Worm (Caenorhabditis elegans) whole organism, young adult: ENCODE measurements around the gene mct-6.

Experiments used
- B0035.1 ChIP-seq: sonication (generic microtip); optimal IDR thresholded peaks from 2 replicates; lab custom pipeline; 2016; ENCODE audit warnings: missing genetic modification characterization, mild to moderate bottlenecking, missing compliant biosample characterization, missing genotype, missing genetic modification reagents
- F22D6.2 ChIP-seq: sonication (generic microtip); optimal IDR thresholded peaks from 2 replicates; lab custom pipeline; 2016; ENCODE audit warnings: mild to moderate bottlenecking, missing genetic modification characterization, missing compliant biosample characterization
- F39B2.1 ChIP-seq: fragments of 200-800 bp; sonication (Bioruptor generic); IDR thresholded peaks from 2 replicates; pipeline ENCODE4 v1.3.6; 2022; ENCODE audit warnings: missing genetic modification reagents, missing genetic modification characterization, missing compliant biosample characterization
- K11D2.4 ChIP-seq: fragments of 200-800 bp; sonication (Bioruptor generic); IDR thresholded peaks from 2 replicates; pipeline ENCODE4 v1.3.6; 2022; ENCODE audit warnings: missing genetic modification reagents, missing genetic modification characterization, missing compliant biosample characterization
- Y95B8A.8 ChIP-seq: fragments of 200-800 bp; sonication (Bioruptor generic); IDR thresholded peaks from 2 replicates; pipeline ENCODE4 v1.3.6; 2022; ENCODE audit warnings: missing genetic modification reagents, missing genetic modification characterization, missing compliant biosample characterization
- akir-1 ChIP-seq: fragments of 200-800 bp; sonication (Bioruptor generic); optimal IDR thresholded peaks from 2 replicates; lab custom pipeline; 2018; ENCODE audit warnings: mild to moderate bottlenecking, missing genetic modification characterization, moderate library complexity, missing compliant biosample characterization
- aptf-2 ChIP-seq: fragments of 200-800 bp; sonication (Bioruptor generic); conservative IDR thresholded peaks from 2 replicates; pipeline ENCODE4 v1.3.6; 2022; ENCODE audit warnings: missing genetic modification reagents, missing genetic modification characterization, missing compliant biosample characterization
- ccch-3 ChIP-seq: fragments of 200-800 bp; sonication (Bioruptor generic); optimal IDR thresholded peaks from 2 replicates; lab custom pipeline; 2018; ENCODE audit warnings: mild to moderate bottlenecking, missing genetic modification characterization, missing compliant biosample characterization
- ceh-27 ChIP-seq: fragments of 200-800 bp; sonication (Bioruptor generic); optimal IDR thresholded peaks from 2 replicates; lab custom pipeline; 2018; ENCODE audit warnings: mild to moderate bottlenecking, missing genetic modification characterization, moderate library complexity, missing compliant biosample characterization
- ceh-58 ChIP-seq: fragments of 200-800 bp; sonication (Bioruptor generic); IDR thresholded peaks from 2 replicates; pipeline ENCODE4 v1.3.6; 2022; ENCODE audit warnings: missing genetic modification characterization, missing compliant biosample characterization
- dox-1 ChIP-seq: fragments of 200-800 bp; sonication (Bioruptor generic); IDR thresholded peaks from 2 replicates; pipeline ENCODE4 v1.3.6; 2022; ENCODE audit warnings: missing genetic modification reagents, missing genetic modification characterization, missing compliant biosample characterization
- dpff-1 ChIP-seq: sonication (generic microtip); optimal IDR thresholded peaks from 2 replicates; lab custom pipeline; 2017; ENCODE audit warnings: mild to moderate bottlenecking, missing genetic modification characterization, missing compliant biosample characterization
- efl-1 ChIP-seq: fragments of 150-350 bp; optimal IDR thresholded peaks from 2 replicates; lab custom pipeline; 2014; ENCODE audit warnings: missing biosample characterization, missing genetic modification reagents, missing genetic modification characterization
- ets-4 ChIP-seq: fragments of 200-800 bp; sonication (Bioruptor generic); optimal IDR thresholded peaks from 2 replicates; lab custom pipeline; 2018; ENCODE audit warnings: mild to moderate bottlenecking, missing genetic modification characterization, missing compliant biosample characterization
- let-526 ChIP-seq: fragments of 200-800 bp; sonication (Bioruptor generic); IDR thresholded peaks from 2 replicates; pipeline ENCODE4 v1.3.6; 2022; ENCODE audit warnings: missing genetic modification reagents, missing genetic modification characterization, missing compliant biosample characterization
- let-607 ChIP-seq, 2 experiments: fragments of 200-800 bp in 1 of 2; sonication (Bioruptor generic) in 1 of 2; sonication (generic microtip) in 1 of 2; optimal IDR thresholded peaks; 2 replicates each; lab custom pipeline; 2016 to 2018; ENCODE audit warnings: mild to moderate bottlenecking in 2 of 2, missing compliant biosample characterization in 2 of 2, missing genetic modification characterization in 2 of 2, moderate library complexity in 2 of 2, missing genotype in 1 of 2
- lin-26 ChIP-seq: fragments of 200-800 bp; sonication (Bioruptor generic); IDR thresholded peaks from 2 replicates; pipeline ENCODE4 v1.3.6; 2022; ENCODE audit warnings: missing genetic modification reagents, missing genetic modification characterization, missing compliant biosample characterization
- lin-40 ChIP-seq: sonication (generic microtip); optimal IDR thresholded peaks from 2 replicates; lab custom pipeline; 2016; ENCODE audit warnings: missing genetic modification characterization, mild to moderate bottlenecking, missing compliant biosample characterization, missing genotype, missing genetic modification reagents
- lsy-27 ChIP-seq: sonication (generic microtip); optimal IDR thresholded peaks from 2 replicates; lab custom pipeline; 2017; ENCODE audit warnings: missing genetic modification characterization, mild to moderate bottlenecking, missing compliant biosample characterization, antibody characterized with exemption, missing genotype, borderline replicate concordance; ENCODE audit not compliant: insufficient read depth
- nhr-27 ChIP-seq: fragments of 200-800 bp; sonication (Bioruptor generic); optimal IDR thresholded peaks from 2 replicates; lab custom pipeline; 2018; ENCODE audit warnings: mild to moderate bottlenecking, missing genetic modification characterization, moderate library complexity, missing compliant biosample characterization
- nhr-80 ChIP-seq: sonication (generic microtip); optimal IDR thresholded peaks from 2 replicates; lab custom pipeline; 2016; ENCODE audit warnings: missing genetic modification characterization, missing compliant biosample characterization
- snpc-1.1 ChIP-seq: sonication (generic microtip); optimal IDR thresholded peaks from 2 replicates; lab custom pipeline; 2017; ENCODE audit warnings: missing genetic modification characterization, mild to moderate bottlenecking, missing compliant biosample characterization, antibody characterized with exemption, moderate library complexity, missing genotype, missing genetic modification reagents; ENCODE audit not compliant: insufficient read depth
- somi-1 ChIP-seq: fragments of 200-800 bp; sonication (Bioruptor generic); optimal IDR thresholded peaks from 2 replicates; lab custom pipeline; 2018; ENCODE audit warnings: mild to moderate bottlenecking, missing genetic modification characterization, missing compliant biosample characterization
- sptf-2 ChIP-seq: fragments of 200-800 bp; sonication (Bioruptor generic); optimal IDR thresholded peaks from 2 replicates; lab custom pipeline; 2018; ENCODE audit warnings: mild to moderate bottlenecking, missing genetic modification characterization, missing compliant biosample characterization
- tbp1 ChIP-seq: fragments of 200-800 bp; sonication (Bioruptor generic); optimal IDR thresholded peaks from 2 replicates; lab custom pipeline; 2018; ENCODE audit warnings: mild to moderate bottlenecking, missing genetic modification characterization, missing compliant biosample characterization
- tlf-1 ChIP-seq: fragments of 200-800 bp; sonication (Bioruptor generic); optimal IDR thresholded peaks from 2 replicates; lab custom pipeline; 2018; ENCODE audit warnings: mild to moderate bottlenecking, missing genetic modification characterization, missing compliant biosample characterization
- unc-62 ChIP-seq: fragments of 150-350 bp; optimal IDR thresholded peaks from 2 replicates; lab custom pipeline; 2014; ENCODE audit warnings: missing biosample characterization, missing genetic modification reagents, missing genetic modification characterization
- zfh-2 ChIP-seq: fragments of 200-800 bp; sonication (Bioruptor generic); conservative IDR thresholded peaks from 2 replicates; pipeline ENCODE4 v1.3.6; 2022; ENCODE audit warnings: missing genetic modification reagents, missing genetic modification characterization, missing compliant biosample characterization
- zim-3 ChIP-seq: sonication (generic microtip); optimal IDR thresholded peaks from 2 replicates; lab custom pipeline; 2017; ENCODE audit warnings: mild to moderate bottlenecking, missing genetic modification characterization, moderate library complexity, missing compliant biosample characterization
- ztf-18 ChIP-seq: sonication (generic microtip); optimal IDR thresholded peaks from 2 replicates; lab custom pipeline; 2016; ENCODE audit warnings: missing genotype, mild to moderate bottlenecking, missing genetic modification characterization, missing compliant biosample characterization
- ztf-6 ChIP-seq: fragments of 200-800 bp; sonication (Bioruptor generic); IDR thresholded peaks from 2 replicates; pipeline ENCODE4 v1.3.6; 2022; ENCODE audit warnings: missing genetic modification reagents, missing genetic modification characterization, missing compliant biosample characterization

The mct-6 gene

ce11 chrX:16775335-16775835, 5.1 kb upstream of the mct-6 start (continued):
- TF ChIP-seq nhr-27 (tag; lab: Kevin White, UChicago) (no peak), ztf-6 (GFP tag; lab: Robert Waterston, UW) (no peak), akir-1 (GFP tag; lab: Kevin White, UChicago) (no peak), F39B2.1 (no peak), lsy-27 (tag; lab: Kevin White, UChicago) (no peak), tbp1 (GFP tag; lab: Kevin White, UChicago) (peak; percentile 8), aptf-2 (GFP tag; lab: Robert Waterston, UW) (no peak), lin-26 (GFP tag; lab: Robert Waterston, UW) (no peak), sptf-2 (GFP tag; lab: Kevin White, UChicago) (no peak), B0035.1 (no peak), ccch-3 (GFP tag; lab: Kevin White, UChicago) (no peak), let-526 (GFP tag; lab: Robert Waterston, UW) (no peak), dpff-1 (tag; lab: Kevin White, UChicago) (no peak), somi-1 (GFP tag; lab: Kevin White, UChicago) (peak; percentile 79), ets-4 (GFP tag; lab: Kevin White, UChicago) (peak; percentile 43), ztf-18 (tag; lab: Kevin White, UChicago) (no peak), tlf-1 (GFP tag; lab: Kevin White, UChicago) (no peak), zim-3 (tag; lab: Kevin White, UChicago) (no peak), let-607 (tag; optimal IDR thresholded peaks at IDR 0.05; lab: Kevin White, UChicago) (peak; percentile 71 to 93), lin-40 (tag; lab: Kevin White, UChicago) (peak; percentile 62), F22D6.2 (no peak), snpc-1.1 (tag; lab: Kevin White, UChicago) (no peak), efl-1 (GFP tag; lab: Kevin White, UChicago) (no peak)

DNA sequence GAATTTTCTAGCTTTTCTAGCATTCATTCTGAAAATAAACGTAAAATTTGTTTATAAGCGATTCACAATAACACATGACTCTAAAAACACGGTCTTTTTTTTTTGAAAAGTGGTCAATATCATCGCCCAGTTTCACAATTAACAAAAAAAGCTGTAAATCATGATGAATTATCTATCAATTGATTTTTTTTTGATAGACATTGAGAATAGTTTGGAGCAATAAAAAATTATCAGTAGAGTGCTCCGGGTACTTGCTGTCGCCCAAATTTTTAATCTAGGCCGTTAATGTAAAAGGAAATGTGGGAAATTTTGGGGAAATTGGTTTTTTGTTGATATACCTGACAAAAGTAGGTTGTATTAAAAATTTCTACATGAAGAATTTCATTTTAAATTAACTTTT, 3.1 kb upstream of the mct-6 start:
- TF ChIP-seq unc-62 (no peak), nhr-80 (tag; lab: Kevin White, UChicago) (peak; percentile 46)

DNA sequence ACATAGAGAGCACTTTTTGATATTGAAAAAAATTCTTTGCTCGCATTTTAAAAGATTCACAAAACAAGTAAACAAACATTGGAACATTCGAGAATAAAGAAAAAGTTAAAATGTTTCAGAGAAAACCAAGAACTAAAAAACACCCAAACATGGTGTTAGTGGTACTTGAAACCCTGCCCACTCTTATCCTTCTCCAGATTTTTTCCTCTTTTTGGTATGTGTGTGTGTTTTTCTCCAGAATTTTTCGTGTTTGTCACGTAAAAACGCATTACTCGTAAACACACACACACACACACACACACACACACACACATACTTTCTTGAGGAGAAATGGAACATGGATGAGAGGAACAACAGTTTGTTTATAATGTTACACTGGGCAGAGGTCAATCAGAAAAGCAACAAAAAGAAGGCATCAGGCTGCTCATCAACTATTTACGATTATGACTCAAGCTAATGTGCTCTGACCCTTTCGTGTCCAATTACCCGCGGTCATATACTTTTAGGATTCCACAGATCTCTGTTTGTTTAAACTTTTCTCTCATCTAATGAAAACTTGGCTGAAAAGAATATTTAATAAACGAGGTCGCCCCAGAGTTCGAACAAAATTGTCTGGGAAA, 1.9 kb upstream of the mct-6 start:
- no peak for TF ChIP-seq nhr-80 (tag; lab: Kevin White, UChicago)
- peak; percentile 66 for TF ChIP-seq ceh-27 (GFP tag; lab: Kevin White, UChicago)

ce11 chrX:16770919-16771318, 621 bp upstream of the mct-6 start:
- 0 out of 2 replicates have a peak, but pooled peaks have one; percentile 28 for TF ChIP-seq dox-1 (GFP tag; lab: Robert Waterston, UW)
- TF ChIP-seq efl-1 (GFP tag; lab: Kevin White, UChicago) = no peak
- TF ChIP-seq Y95B8A.8 (GFP tag; lab: Robert Waterston, UW) = 0 out of 2 replicates have a peak, but pooled peaks have one; percentile 29
- TF ChIP-seq K11D2.4 (GFP tag; lab: Robert Waterston, UW) = 0 out of 2 replicates have a peak, but pooled peaks have one; percentile 25
- TF ChIP-seq ceh-27 (GFP tag; lab: Kevin White, UChicago) = no peak
- peak; percentile 44; the same call in 1 of the 2 replicates for TF ChIP-seq zfh-2 (GFP tag; lab: Robert Waterston, UW)
- no peak for TF ChIP-seq ceh-58 (GFP tag; lab: Robert Waterston, UW)
